Fruit fly (Drosophila melanogaster): Measurements from ENCODE around the gene CG43057.

dm6 chr2L:8292159-8292887 is 48.5 kb upstream of the CG43057 start:
- TF ChIP-seq Pif1B (GFP tag; optimal IDR thresholded peaks at IDR 0.05): peak; percentile 64
- peak; percentile 48 for TF ChIP-seq Snoo (tag; optimal IDR thresholded peaks at IDR 0.05)
- TF ChIP-seq CG10348 (GFP tag; IDR thresholded peaks at IDR 0.05): no peak
- TF ChIP-seq CG32121 (GFP tag; IDR thresholded peaks at IDR 0.05): peak; percentile 89
- peak; percentile 83 for TF ChIP-seq Pif1A (GFP tag; optimal IDR thresholded peaks at IDR 0.05)
- peak; percentile 66 for TF ChIP-seq CG8159 (tag; optimal IDR thresholded peaks at IDR 0.05)
- TF ChIP-seq EcR (GFP tag; optimal IDR thresholded peaks at IDR 0.05): peak; percentile 56
- TF ChIP-seq CG15710 (tag; optimal IDR thresholded peaks at IDR 0.05): peak; percentile 50
- TF ChIP-seq CG9948 (tag; optimal IDR thresholded peaks at IDR 0.05): peak; percentile 53
- peak; percentile 95 for TF ChIP-seq Ets98B (GFP tag; IDR thresholded peaks at IDR 0.05)
- TF ChIP-seq CG4496 (GFP tag; IDR thresholded peaks at IDR 0.05): peak; percentile 91

Data from whole organism, pupa.